Worm (Caenorhabditis elegans): ENCODE measurements around the gene F18E9.1.
A peak's percentile ranks its signal among the peaks of the same experiment; 100 is the strongest.

F18E9.1 gene

DNA sequence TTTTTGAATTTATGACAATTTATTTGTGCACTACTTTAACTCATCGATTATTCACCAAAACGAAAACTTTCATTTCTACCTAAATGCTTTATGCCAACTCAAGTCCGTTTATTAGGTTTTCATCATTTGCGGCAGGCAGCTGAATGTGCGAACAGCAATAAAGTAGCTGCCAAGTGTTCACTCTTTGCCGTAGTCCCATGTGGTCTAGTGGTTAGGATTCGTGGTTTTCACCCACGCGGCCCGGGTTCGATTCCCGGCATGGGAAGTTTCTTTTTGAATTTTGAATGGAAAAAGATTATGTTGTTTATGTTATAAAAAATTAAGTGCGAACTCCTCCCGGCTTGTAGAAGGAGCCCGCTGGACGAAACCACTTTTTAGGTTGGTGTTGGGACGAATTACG lies 45.0 kb downstream of the F18E9.1 start:
- peak; percentile 1 for TF ChIP-seq jun-1 (tag; optimal IDR thresholded peaks at IDR 0.05)
- TF ChIP-seq nhr-43 (tag; optimal IDR thresholded peaks at IDR 0.05; ENCODE audit: poor library complexity, severe bottlenecking): peak; percentile 51
- no peak for TF ChIP-seq mml-1 (tag; optimal IDR thresholded peaks at IDR 0.05)
- peak; percentile 4 for TF ChIP-seq tbx-2 (tag; optimal IDR thresholded peaks at IDR 0.05)
- TF ChIP-seq pqm-1 (tag; optimal IDR thresholded peaks at IDR 0.05): no peak
- no peak for TF ChIP-seq nhr-76 (tag; optimal IDR thresholded peaks at IDR 0.05)
- no peak for TF ChIP-seq ceh-16 (tag; optimal IDR thresholded peaks at IDR 0.05)
- TF ChIP-seq pha-4 (tag; optimal IDR thresholded peaks at IDR 0.05): peak; percentile 37
- TF ChIP-seq lsy-12 (tag; optimal IDR thresholded peaks at IDR 0.05): no peak
- TF ChIP-seq ama-1 (optimal IDR thresholded peaks at IDR 0.05): no peak
- TF ChIP-seq nfya-1 (tag; optimal IDR thresholded peaks at IDR 0.05; ENCODE audit: insufficient read depth): peak; percentile 30
- peak; percentile 32 for TF ChIP-seq elt-2 (tag; optimal IDR thresholded peaks at IDR 0.05)
- no peak for TF ChIP-seq ceh-82 (tag; optimal IDR thresholded peaks at IDR 0.05)
- peak; percentile 70 for TF ChIP-seq hmg-11 (tag; optimal IDR thresholded peaks at IDR 0.05)

DNA sequence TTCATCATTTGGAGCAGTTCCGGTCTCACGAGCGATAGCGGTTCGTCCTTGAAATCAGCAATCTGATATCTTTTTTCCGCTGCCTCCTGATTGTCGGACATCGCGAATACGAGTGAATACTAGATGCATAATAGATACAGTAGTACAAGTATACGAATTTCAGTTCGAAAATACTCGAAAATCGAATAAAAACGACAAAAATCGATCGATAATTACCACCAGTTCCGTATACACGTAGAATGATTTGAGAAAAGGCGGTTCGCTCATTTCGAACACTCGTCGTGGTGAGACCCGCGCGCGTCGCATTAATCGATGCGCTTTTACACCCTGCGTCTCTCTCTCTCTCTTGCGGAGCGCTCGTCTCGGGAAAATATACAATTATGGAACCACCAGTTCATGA lies 45.7 kb downstream of the F18E9.1 start, which contains the start of gene F12D9.2:
Gene F12D9.2, minus strand, starts transcription at position 101 of the 400 bp plus-strand sequence.
- TF ChIP-seq nhr-77 (tag; optimal IDR thresholded peaks at IDR 0.05) (no peak), fkh-2 (tag; optimal IDR thresholded peaks at IDR 0.05) (no peak), unc-39 (tag; optimal IDR thresholded peaks at IDR 0.05) (no peak), skn-1 (tag; optimal IDR thresholded peaks at IDR 0.05) (no peak), elt-2 (tag; optimal IDR thresholded peaks at IDR 0.05) (no peak), fos-1 (tag; optimal IDR thresholded peaks at IDR 0.05) (no peak), nhr-237 (tag; optimal IDR thresholded peaks at IDR 0.05) (no peak), nhr-43 (tag; optimal IDR thresholded peaks at IDR 0.05; ENCODE audit: poor library complexity, severe bottlenecking) (no peak), elt-1 (tag; optimal IDR thresholded peaks at IDR 0.05) (no peak), lin-39 (tag; optimal IDR thresholded peaks at IDR 0.05) (no peak), nhr-23 (tag; optimal IDR thresholded peaks at IDR 0.05) (no peak), jun-1 (tag; optimal IDR thresholded peaks at IDR 0.05) (no peak), mml-1 (tag; optimal IDR thresholded peaks at IDR 0.05) (no peak), ceh-28 (tag; optimal IDR thresholded peaks at IDR 0.05) (no peak), nhr-11 (tag; optimal IDR thresholded peaks at IDR 0.05) (no peak), lsy-12 (tag; optimal IDR thresholded peaks at IDR 0.05) (no peak)

DNA sequence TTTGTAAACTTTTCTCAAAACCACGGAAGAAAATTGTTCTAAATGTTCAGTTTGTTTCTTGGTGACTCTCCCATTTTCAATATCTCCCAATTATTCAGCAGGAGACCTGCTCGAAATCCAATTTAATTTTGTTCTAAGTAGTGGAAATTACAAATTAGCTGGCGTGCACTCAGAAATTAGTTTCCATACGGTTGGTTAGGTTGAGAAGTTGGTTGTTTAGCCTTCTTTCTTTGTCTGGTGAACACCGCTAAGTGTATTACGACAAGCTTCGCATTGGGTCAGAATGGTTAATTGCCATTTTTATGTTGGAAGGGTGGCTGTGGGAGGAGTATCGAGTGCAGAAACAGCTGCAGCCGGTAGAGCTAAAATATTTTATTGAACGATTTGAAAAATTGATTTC lies 47.2 kb downstream of the F18E9.1 start:
- no peak for TF ChIP-seq nhr-25 (tag; optimal IDR thresholded peaks at IDR 0.05)
- TF ChIP-seq nhr-23 (tag; optimal IDR thresholded peaks at IDR 0.05): no peak
- TF ChIP-seq ceh-28 (tag; optimal IDR thresholded peaks at IDR 0.05): no peak
- no peak for TF ChIP-seq nhr-11 (tag; optimal IDR thresholded peaks at IDR 0.05)

DNA sequence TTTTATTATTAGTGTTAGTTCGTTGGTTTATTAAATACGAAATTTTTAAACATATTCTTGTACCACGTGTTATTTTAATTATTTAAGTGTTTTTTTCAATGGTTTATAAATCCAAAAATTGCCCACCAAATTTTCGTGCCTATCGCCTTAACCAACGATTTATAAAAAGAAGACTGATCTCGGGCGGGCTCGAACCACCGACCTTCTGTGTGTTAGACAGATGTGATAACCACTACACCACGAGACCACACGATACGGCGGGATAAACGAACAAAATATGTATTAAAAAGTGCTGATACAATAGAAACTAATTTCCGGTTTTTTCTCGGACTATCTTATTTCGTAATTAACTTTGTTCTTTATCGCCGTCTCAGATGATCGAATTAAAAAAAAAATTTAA lies 49.2 kb downstream of the F18E9.1 start:
- TF ChIP-seq nhr-23 (tag; optimal IDR thresholded peaks at IDR 0.05): peak; percentile 10
- peak; percentile 9 for TF ChIP-seq nhr-43 (tag; optimal IDR thresholded peaks at IDR 0.05; ENCODE audit: poor library complexity, severe bottlenecking)
- no peak for TF ChIP-seq lin-39 (tag; optimal IDR thresholded peaks at IDR 0.05)
- no peak for TF ChIP-seq nhr-28 (tag; optimal IDR thresholded peaks at IDR 0.05)
- TF ChIP-seq ceh-28 (tag; optimal IDR thresholded peaks at IDR 0.05): no peak
- peak; percentile 9 for TF ChIP-seq nfya-1 (tag; optimal IDR thresholded peaks at IDR 0.05; ENCODE audit: insufficient read depth)
- TF ChIP-seq elt-2 (tag; optimal IDR thresholded peaks at IDR 0.05): peak; percentile 17
- no peak for TF ChIP-seq nhr-12 (tag; optimal IDR thresholded peaks at IDR 0.05)
